Fruit fly (Drosophila melanogaster): ENCODE data around the gene CG32147.

CG32147 gene

dm6 chr3L:15103988-15104848, 39.6 kb downstream of the CG32147 start:
- TF ChIP-seq CG34367 (tag; optimal IDR thresholded peaks at IDR 0.05), result no peak
- peak; percentile 49 for TF ChIP-seq EcR (GFP tag; optimal IDR thresholded peaks at IDR 0.05)
- TF ChIP-seq Pif1A (GFP tag; optimal IDR thresholded peaks at IDR 0.05), result no peak
- no peak for TF ChIP-seq D1 (tag; optimal IDR thresholded peaks at IDR 0.05)
- TF ChIP-seq CG15710 (tag; optimal IDR thresholded peaks at IDR 0.05), result no peak
- no peak for TF ChIP-seq CG4496 (GFP tag; IDR thresholded peaks at IDR 0.05)
- no peak for TF ChIP-seq Ets98B (GFP tag; IDR thresholded peaks at IDR 0.05)
- TF ChIP-seq CG14655 (GFP tag; optimal IDR thresholded peaks at IDR 0.05), result no peak
- TF ChIP-seq Snoo (tag; optimal IDR thresholded peaks at IDR 0.05), result peak; percentile 19
- no peak for TF ChIP-seq CG10348 (GFP tag; IDR thresholded peaks at IDR 0.05)
- TF ChIP-seq fd96Ca (GFP tag; IDR thresholded peaks at IDR 0.05), result peak; percentile 24; the same call in 1 of the 3 replicates
- TF ChIP-seq CG9948 (tag; optimal IDR thresholded peaks at IDR 0.05), result no peak
- TF ChIP-seq CG32121 (GFP tag; IDR thresholded peaks at IDR 0.05), result no peak; the same call in 1 of the 2 replicates
- TF ChIP-seq CG8159 (tag; optimal IDR thresholded peaks at IDR 0.05), result no peak
- peak; percentile 4 for TF ChIP-seq CG17806 (tag; optimal IDR thresholded peaks at IDR 0.05)
- no peak for TF ChIP-seq rn (GFP tag; IDR thresholded peaks at IDR 0.05)
- no peak for TF ChIP-seq CG8301 (tag; optimal IDR thresholded peaks at IDR 0.05)
- no peak for TF ChIP-seq gl (tag; optimal IDR thresholded peaks at IDR 0.05)
- TF ChIP-seq Pif1B (GFP tag; optimal IDR thresholded peaks at IDR 0.05), result peak; percentile 33
- no peak for TF ChIP-seq CG12605 (GFP tag; IDR thresholded peaks at IDR 0.05)
- TF ChIP-seq CG13204 (GFP tag; optimal IDR thresholded peaks at IDR 0.05), result peak; percentile 99

dm6 chr3L:15102669-15103309, 41.1 kb downstream of the CG32147 start:
- TF ChIP-seq D1 (tag; optimal IDR thresholded peaks at IDR 0.05), result no peak
- TF ChIP-seq CG15710 (tag; optimal IDR thresholded peaks at IDR 0.05), result peak; percentile 49
- peak; percentile 13 for TF ChIP-seq CG8301 (tag; optimal IDR thresholded peaks at IDR 0.05)
- peak; percentile 25 for TF ChIP-seq CG9948 (tag; optimal IDR thresholded peaks at IDR 0.05)
- TF ChIP-seq Snoo (tag; optimal IDR thresholded peaks at IDR 0.05), result no peak
- peak; percentile 38 for TF ChIP-seq CG34367 (tag; optimal IDR thresholded peaks at IDR 0.05)
- no peak for TF ChIP-seq CG12605 (GFP tag; IDR thresholded peaks at IDR 0.05)
- TF ChIP-seq EcR (GFP tag; optimal IDR thresholded peaks at IDR 0.05), result peak; percentile 49
- peak; percentile 31 for TF ChIP-seq Ets98B (GFP tag; IDR thresholded peaks at IDR 0.05)
- TF ChIP-seq CG32121 (GFP tag; IDR thresholded peaks at IDR 0.05), result no peak
- TF ChIP-seq gl (tag; optimal IDR thresholded peaks at IDR 0.05), result no peak
- 0 out of 3 replicates have a peak, but pooled peaks have one; percentile 12 for TF ChIP-seq fd96Ca (GFP tag; IDR thresholded peaks at IDR 0.05)
- peak; percentile 54; the same call in 1 of the 3 replicates for TF ChIP-seq CG4496 (GFP tag; IDR thresholded peaks at IDR 0.05)
- peak; percentile 5 for TF ChIP-seq Pif1A (GFP tag; optimal IDR thresholded peaks at IDR 0.05)
- TF ChIP-seq CG10348 (GFP tag; IDR thresholded peaks at IDR 0.05), result no peak
- no peak for TF ChIP-seq Pif1B (GFP tag; optimal IDR thresholded peaks at IDR 0.05)
- peak; percentile 31 for TF ChIP-seq CG17806 (tag; optimal IDR thresholded peaks at IDR 0.05)
- TF ChIP-seq CG14655 (GFP tag; optimal IDR thresholded peaks at IDR 0.05), result peak; percentile 49
- no peak for TF ChIP-seq rn (GFP tag; IDR thresholded peaks at IDR 0.05)
- TF ChIP-seq CG13204 (GFP tag; optimal IDR thresholded peaks at IDR 0.05), result peak; percentile 96
- TF ChIP-seq CG8159 (tag; optimal IDR thresholded peaks at IDR 0.05), result peak; percentile 49

- peak; percentile 18 for TF ChIP-seq CG8301 (tag; optimal IDR thresholded peaks at IDR 0.05)
- TF ChIP-seq rn (GFP tag; IDR thresholded peaks at IDR 0.05), result no peak
- peak; percentile 25; the same call in 1 of the 3 replicates for TF ChIP-seq fd96Ca (GFP tag; IDR thresholded peaks at IDR 0.05)
- TF ChIP-seq Pif1B (GFP tag; optimal IDR thresholded peaks at IDR 0.05), result no peak
- no peak for TF ChIP-seq Pif1A (GFP tag; optimal IDR thresholded peaks at IDR 0.05)
- peak; percentile 7 for TF ChIP-seq CG9948 (tag; optimal IDR thresholded peaks at IDR 0.05)
- peak; percentile 60 for TF ChIP-seq CG32121 (GFP tag; IDR thresholded peaks at IDR 0.05)
- TF ChIP-seq Snoo (tag; optimal IDR thresholded peaks at IDR 0.05), result peak; percentile 22
- TF ChIP-seq CG15710 (tag; optimal IDR thresholded peaks at IDR 0.05), result peak; percentile 37
- no peak; the same call in 1 of the 2 replicates for TF ChIP-seq CG12605 (GFP tag; IDR thresholded peaks at IDR 0.05)
- TF ChIP-seq CG13204 (GFP tag; optimal IDR thresholded peaks at IDR 0.05), result peak; percentile 99
- TF ChIP-seq CG34367 (tag; optimal IDR thresholded peaks at IDR 0.05), result peak; percentile 5
- peak; percentile 12 for TF ChIP-seq D1 (tag; optimal IDR thresholded peaks at IDR 0.05)
- peak; percentile 25 for TF ChIP-seq CG17806 (tag; optimal IDR thresholded peaks at IDR 0.05)
- TF ChIP-seq gl (tag; optimal IDR thresholded peaks at IDR 0.05), result peak; percentile 8
- peak; percentile 52 for TF ChIP-seq CG8159 (tag; optimal IDR thresholded peaks at IDR 0.05)
- TF ChIP-seq CG14655 (GFP tag; optimal IDR thresholded peaks at IDR 0.05), result peak; percentile 2
- peak; percentile 71; the same call in 2 of the 3 replicates for TF ChIP-seq CG4496 (GFP tag; IDR thresholded peaks at IDR 0.05)
- TF ChIP-seq EcR (GFP tag; optimal IDR thresholded peaks at IDR 0.05), result peak; percentile 83
- peak; percentile 47; the same call in 1 of the 2 replicates for TF ChIP-seq Ets98B (GFP tag; IDR thresholded peaks at IDR 0.05)
- TF ChIP-seq CG10348 (GFP tag; IDR thresholded peaks at IDR 0.05), result 0 out of 2 replicates have a peak, but pooled peaks have one; percentile 7
Measured at dm6 chr3L:15101639-15102413, 42.0 kb downstream of the CG32147 start.

dm6 chr3L:15100983-15101382, 42.9 kb downstream of the CG32147 start:
- TF ChIP-seq CG10348 (GFP tag; IDR thresholded peaks at IDR 0.05) (no peak), fd96Ca (GFP tag; IDR thresholded peaks at IDR 0.05) (no peak), gl (tag; optimal IDR thresholded peaks at IDR 0.05) (no peak), CG12605 (GFP tag; IDR thresholded peaks at IDR 0.05) (no peak), CG14655 (GFP tag; optimal IDR thresholded peaks at IDR 0.05) (no peak), EcR (GFP tag; optimal IDR thresholded peaks at IDR 0.05) (no peak)
